Worm (Caenorhabditis elegans): Measurements from ENCODE around the gene acr-15.

- no peak for TF ChIP-seq nhr-77 (tag; optimal IDR thresholded peaks at IDR 0.05)
- TF ChIP-seq ztf-4 (tag; optimal IDR thresholded peaks at IDR 0.05) = no peak
- TF ChIP-seq unc-39 (tag; optimal IDR thresholded peaks at IDR 0.05) = no peak
- TF ChIP-seq nhr-25 (tag; optimal IDR thresholded peaks at IDR 0.05) = no peak
- no peak for TF ChIP-seq eor-1 (tag; optimal IDR thresholded peaks at IDR 0.05)
- TF ChIP-seq hmg-11 (tag; optimal IDR thresholded peaks at IDR 0.05) = no peak
- TF ChIP-seq skn-1 (tag; optimal IDR thresholded peaks at IDR 0.05) = no peak
- no peak for TF ChIP-seq snpc-4 (tag; optimal IDR thresholded peaks at IDR 0.05)
- TF ChIP-seq mdl-1 (tag; optimal IDR thresholded peaks at IDR 0.05) = no peak
- no peak for TF ChIP-seq fos-1 (tag; optimal IDR thresholded peaks at IDR 0.05)
These were observed 50.1 kb downstream of the acr-15 start, which contains the start of gene F41E6.15 for ce11 chrV:8602638-8603037.
